Worm (Caenorhabditis elegans): ENCODE data around the gene clp-7.

DNA sequence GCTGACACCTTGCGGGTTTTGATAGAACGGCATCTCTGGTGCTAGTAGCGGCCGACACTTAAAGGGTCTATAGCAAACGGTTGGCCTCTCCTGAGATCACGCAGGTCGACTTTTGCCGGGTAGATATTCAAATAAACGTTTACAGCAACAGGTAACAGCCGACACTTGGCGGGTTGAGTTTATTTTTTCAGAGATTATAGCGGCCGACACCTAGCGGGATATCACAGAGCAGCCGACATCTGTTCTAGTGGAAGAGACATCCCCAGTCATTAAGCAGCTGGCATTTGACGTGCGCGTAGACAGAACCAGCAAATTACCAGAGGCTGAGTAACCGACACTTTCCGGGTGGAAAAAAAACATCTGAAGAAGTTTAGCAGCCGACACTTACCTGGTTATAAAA is 15.7 kb upstream of the clp-7 start:
- no peak for TF ChIP-seq W03F9.2 (tag; optimal IDR thresholded peaks at IDR 0.05)
- no peak for TF ChIP-seq him-1 (tag; optimal IDR thresholded peaks at IDR 0.05)
- no peak for TF ChIP-seq dao-5 (tag; optimal IDR thresholded peaks at IDR 0.05)

Data from whole organism, L4/young adult.